Worm (Caenorhabditis elegans): ENCODE results near the gene hlh-4.

DNA sequence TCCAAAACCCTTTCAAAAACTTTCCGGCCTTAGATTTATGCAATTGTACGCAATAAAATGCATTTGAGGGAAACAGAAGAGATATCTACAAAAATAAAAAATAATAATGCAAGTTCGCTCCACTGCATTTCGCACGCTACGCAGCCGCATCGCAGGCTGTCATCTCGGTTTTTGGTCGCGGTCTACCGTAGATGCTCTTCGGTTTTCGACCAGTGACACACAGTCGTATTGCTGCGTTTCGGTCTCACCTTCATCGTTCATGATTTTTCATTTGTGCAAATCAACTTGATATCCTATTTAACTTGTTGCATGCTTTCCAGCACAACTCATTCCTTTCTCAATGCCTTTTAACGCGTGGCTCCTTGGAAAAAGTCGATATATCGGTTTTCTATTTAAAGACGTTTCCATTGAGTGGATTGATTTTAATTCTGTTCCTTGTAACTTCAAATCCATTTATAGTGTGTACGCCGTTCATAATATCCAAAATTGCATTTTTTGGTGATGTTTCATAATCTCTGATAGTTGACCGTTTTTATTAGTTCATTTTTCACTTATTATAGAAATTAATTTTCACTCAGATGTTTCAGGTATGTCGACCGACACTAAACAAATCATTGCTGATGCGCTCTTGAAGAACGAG lies 41.9 kb upstream of the hlh-4 start, which contains the start of gene vha-1:
- TF ChIP-seq W03F9.2 (tag; optimal IDR thresholded peaks at IDR 0.05), result peak; percentile 87
- peak; percentile 63 for TF ChIP-seq him-1 (tag; optimal IDR thresholded peaks at IDR 0.05)
- TF ChIP-seq dao-5 (tag; optimal IDR thresholded peaks at IDR 0.05), result no peak
